Worm (Caenorhabditis elegans) whole organism, young adult: Measurements from ENCODE around the gene F23F1.2.

Source experiments
- B0035.1 ChIP-seq: sonication (generic microtip); optimal IDR thresholded peaks from 2 replicates; lab custom pipeline; 2016; ENCODE audit warnings: missing genetic modification characterization, mild to moderate bottlenecking, missing compliant biosample characterization, missing genotype, missing genetic modification reagents
- C17E4.6 ChIP-seq: fragments of 200-800 bp; sonication (Bioruptor generic); IDR thresholded peaks from 2 replicates; pipeline ENCODE4 v1.3.6; 2022; ENCODE audit warnings: missing genetic modification reagents, missing genetic modification characterization, missing compliant biosample characterization
- F10E7.11 ChIP-seq: sonication (generic microtip); optimal IDR thresholded peaks from 2 replicates; lab custom pipeline; 2017; ENCODE audit warnings: mild to moderate bottlenecking, missing genetic modification characterization, moderate library complexity, missing compliant biosample characterization
- F52B5.7 ChIP-seq: sonication (generic microtip); optimal IDR thresholded peaks from 2 replicates; lab custom pipeline; 2016; ENCODE audit warnings: mild to moderate bottlenecking, missing genetic modification characterization, missing compliant biosample characterization
- ZK185.1 ChIP-seq: sonication (generic microtip); optimal IDR thresholded peaks from 2 replicates; lab custom pipeline; 2016; ENCODE audit warnings: mild to moderate bottlenecking, missing genetic modification characterization, missing compliant biosample characterization; ENCODE audit not compliant: poor library complexity, severe bottlenecking
- ama-1 ChIP-seq, 3 experiments: fragments of 150-350 bp in 1 of 3; sonication (generic microtip) in 2 of 3; optimal IDR thresholded peaks; 2 replicates each; lab custom pipeline; 2014 to 2018; ENCODE audit warnings: missing biosample characterization in 2 of 3, missing genetic modification characterization in 2 of 3, missing genetic modification reagents in 2 of 3
- aptf-2 ChIP-seq: fragments of 200-800 bp; sonication (Bioruptor generic); conservative IDR thresholded peaks from 2 replicates; pipeline ENCODE4 v1.3.6; 2022; ENCODE audit warnings: missing genetic modification reagents, missing genetic modification characterization, missing compliant biosample characterization
- atf-7 ChIP-seq: sonication (generic microtip); optimal IDR thresholded peaks from 2 replicates; lab custom pipeline; 2017; ENCODE audit warnings: mild to moderate bottlenecking, missing genetic modification characterization, missing compliant biosample characterization
- ceh-100 ChIP-seq: fragments of 200-800 bp; sonication (Bioruptor generic); IDR thresholded peaks from 2 replicates; pipeline ENCODE4 v1.3.6; 2022; ENCODE audit warnings: missing genetic modification reagents, missing genetic modification characterization, missing compliant biosample characterization
- ceh-27 ChIP-seq: fragments of 200-800 bp; sonication (Bioruptor generic); optimal IDR thresholded peaks from 2 replicates; lab custom pipeline; 2018; ENCODE audit warnings: mild to moderate bottlenecking, missing genetic modification characterization, moderate library complexity, missing compliant biosample characterization
- dox-1 ChIP-seq: fragments of 200-800 bp; sonication (Bioruptor generic); IDR thresholded peaks from 2 replicates; pipeline ENCODE4 v1.3.6; 2022; ENCODE audit warnings: missing genetic modification reagents, missing genetic modification characterization, missing compliant biosample characterization
- dpff-1 ChIP-seq: sonication (generic microtip); optimal IDR thresholded peaks from 2 replicates; lab custom pipeline; 2017; ENCODE audit warnings: mild to moderate bottlenecking, missing genetic modification characterization, missing compliant biosample characterization
- dpl-1 ChIP-seq: fragments of 150-350 bp; optimal IDR thresholded peaks from 2 replicates; lab custom pipeline; 2014; ENCODE audit warnings: missing biosample characterization, missing genetic modification reagents, missing genetic modification characterization
- efl-1 ChIP-seq: fragments of 150-350 bp; optimal IDR thresholded peaks from 2 replicates; lab custom pipeline; 2014; ENCODE audit warnings: missing biosample characterization, missing genetic modification reagents, missing genetic modification characterization
- egl-44 ChIP-seq: fragments of 200-800 bp; sonication (Bioruptor generic); IDR thresholded peaks from 2 replicates; pipeline ENCODE4 v1.3.6; 2022; ENCODE audit warnings: missing genetic modification reagents, missing genetic modification characterization, missing compliant biosample characterization
- him-1 ChIP-seq: sonication (generic microtip); optimal IDR thresholded peaks from 2 replicates; lab custom pipeline; 2016; ENCODE audit warnings: missing genotype, missing genetic modification reagents, missing genetic modification characterization, missing compliant biosample characterization
- hlh-26 ChIP-seq: fragments of 200-800 bp; sonication (Bioruptor generic); conservative IDR thresholded peaks from 2 replicates; pipeline ENCODE4 v1.3.6; 2022; ENCODE audit warnings: missing genetic modification reagents, missing genetic modification characterization, missing compliant biosample characterization
- hmg-1.2 ChIP-seq: fragments of 200-800 bp; sonication (Bioruptor generic); IDR thresholded peaks from 2 replicates; pipeline ENCODE4 v1.3.6; 2022; ENCODE audit warnings: missing genetic modification reagents, missing genetic modification characterization, missing compliant biosample characterization
- hmg-20 ChIP-seq: fragments of 200-800 bp; sonication (Bioruptor generic); IDR thresholded peaks from 2 replicates; pipeline ENCODE4 v1.3.6; 2022; ENCODE audit warnings: missing genetic modification reagents, missing genetic modification characterization, missing compliant biosample characterization
- hrde-1 ChIP-seq: sonication (generic microtip); optimal IDR thresholded peaks from 2 replicates; lab custom pipeline; 2016; ENCODE audit warnings: missing genetic modification characterization, mild to moderate bottlenecking, missing compliant biosample characterization, moderate library complexity, missing genotype, missing genetic modification reagents, borderline replicate concordance
- lag-1 ChIP-seq: fragments of 200-800 bp; sonication (Bioruptor generic); IDR thresholded peaks from 2 replicates; pipeline ENCODE4 v1.3.6; 2022; ENCODE audit warnings: missing genetic modification reagents, missing genetic modification characterization, missing compliant biosample characterization
- let-526 ChIP-seq: fragments of 200-800 bp; sonication (Bioruptor generic); IDR thresholded peaks from 2 replicates; pipeline ENCODE4 v1.3.6; 2022; ENCODE audit warnings: missing genetic modification reagents, missing genetic modification characterization, missing compliant biosample characterization
- let-607 ChIP-seq, 2 experiments: fragments of 200-800 bp in 1 of 2; sonication (Bioruptor generic) in 1 of 2; sonication (generic microtip) in 1 of 2; optimal IDR thresholded peaks; 2 replicates each; lab custom pipeline; 2016 to 2018; ENCODE audit warnings: mild to moderate bottlenecking in 2 of 2, missing compliant biosample characterization in 2 of 2, missing genetic modification characterization in 2 of 2, moderate library complexity in 2 of 2, missing genotype in 1 of 2
- lin-35 ChIP-seq, 3 experiments: fragments of 150-350 bp in 2 of 3; sonication (generic microtip) in 1 of 3; optimal IDR thresholded peaks; 2 replicates each; lab custom pipeline; 2014 to 2018; ENCODE audit warnings: missing biosample characterization in 3 of 3, missing genetic modification characterization in 3 of 3, missing genetic modification reagents in 3 of 3
- madf-10 ChIP-seq: sonication (generic microtip); optimal IDR thresholded peaks from 2 replicates; lab custom pipeline; 2016; ENCODE audit warnings: mild to moderate bottlenecking, missing genetic modification characterization, missing compliant biosample characterization
- madf-8 ChIP-seq: fragments of 200-800 bp; sonication (Bioruptor generic); conservative IDR thresholded peaks from 2 replicates; pipeline ENCODE4 v1.3.6; 2022; ENCODE audit warnings: missing genetic modification reagents, missing genetic modification characterization, missing compliant biosample characterization
- mes-4 ChIP-seq: sonication (generic microtip); optimal IDR thresholded peaks from 2 replicates; lab custom pipeline; 2016; ENCODE audit warnings: missing genotype, missing genetic modification characterization, missing compliant biosample characterization
- mxl-1 ChIP-seq: sonication (generic microtip); optimal IDR thresholded peaks from 2 replicates; lab custom pipeline; 2016; ENCODE audit warnings: missing genetic modification characterization, missing compliant biosample characterization
- nfya-2 ChIP-seq: fragments of 200-800 bp; sonication (Bioruptor generic); IDR thresholded peaks from 2 replicates; pipeline ENCODE4 v1.3.6; 2022; ENCODE audit warnings: missing genetic modification reagents, missing genetic modification characterization, missing compliant biosample characterization
- nfyb-1 ChIP-seq: fragments of 200-800 bp; sonication (Bioruptor generic); IDR thresholded peaks from 2 replicates; pipeline ENCODE4 v1.3.6; 2022; ENCODE audit warnings: missing genetic modification reagents, missing genetic modification characterization, missing compliant biosample characterization
- nhr-120 ChIP-seq: fragments of 200-800 bp; sonication (Bioruptor generic); IDR thresholded peaks from 2 replicates; pipeline ENCODE4 v1.3.6; 2022; ENCODE audit warnings: missing genetic modification characterization, missing compliant biosample characterization
- repo-1 ChIP-seq: sonication (generic microtip); optimal IDR thresholded peaks from 2 replicates; lab custom pipeline; 2017; ENCODE audit warnings: mild to moderate bottlenecking, missing genetic modification characterization, missing compliant biosample characterization
- sea-2 ChIP-seq: fragments of 200-800 bp; sonication (Bioruptor generic); IDR thresholded peaks from 2 replicates; pipeline ENCODE4 v1.3.6; 2022; ENCODE audit warnings: missing genetic modification characterization, missing compliant biosample characterization
- tbx-9 ChIP-seq: sonication (generic microtip); optimal IDR thresholded peaks from 2 replicates; lab custom pipeline; 2016; ENCODE audit warnings: borderline replicate concordance, missing genetic modification characterization, inconsistent platforms, missing compliant biosample characterization
- ztf-18 ChIP-seq: sonication (generic microtip); optimal IDR thresholded peaks from 2 replicates; lab custom pipeline; 2016; ENCODE audit warnings: missing genotype, mild to moderate bottlenecking, missing genetic modification characterization, missing compliant biosample characterization
- ztf-28 ChIP-seq: fragments of 200-800 bp; sonication (Bioruptor generic); IDR thresholded peaks from 2 replicates; pipeline ENCODE4 v1.3.6; 2022; ENCODE audit warnings: missing genetic modification reagents, missing genetic modification characterization, missing compliant biosample characterization

F23F1.2 gene

DNA sequence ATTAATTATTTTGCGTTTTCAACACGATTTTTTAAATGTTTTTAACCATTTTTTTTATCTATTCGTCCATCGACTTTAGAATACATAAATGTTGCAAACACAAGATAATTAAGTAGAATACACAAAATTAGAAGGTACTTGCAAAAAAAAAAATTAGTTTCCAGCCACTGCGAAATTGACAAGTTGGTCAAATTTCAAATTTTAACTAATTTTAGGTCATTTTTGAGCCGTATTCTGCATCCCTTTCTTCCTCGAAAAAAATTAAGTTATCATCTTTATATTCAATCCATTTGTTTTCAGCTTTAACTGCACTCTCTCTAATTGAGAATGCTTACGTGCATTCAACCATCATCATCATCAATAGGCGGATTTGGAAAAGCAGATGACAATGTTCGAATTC, 35.4 kb downstream of the F23F1.2 start, which contains the start of gene egl-26:
egl-26 (plus strand) TSS at position 301 of the 400 bp plus-strand sequence.
- no peak for TF ChIP-seq lag-1 (GFP tag; lab: Robert Waterston, UW)
- no peak for TF ChIP-seq let-526 (GFP tag; lab: Robert Waterston, UW)
- TF ChIP-seq mes-4 (tag; lab: Kevin White, UChicago), result no peak
- no peak for TF ChIP-seq ZK185.1 (tag; lab: Kevin White, UChicago)
- TF ChIP-seq dpl-1 (GFP tag; lab: Kevin White, UChicago), result no peak
- no peak for TF ChIP-seq him-1 (tag; lab: Kevin White, UChicago)
- TF ChIP-seq repo-1, result no peak
- no peak for TF ChIP-seq madf-10 (tag; lab: Kevin White, UChicago)
- no peak for TF ChIP-seq dpff-1 (tag; lab: Kevin White, UChicago)
- no peak for TF ChIP-seq tbx-9 (tag; lab: Kevin White, UChicago)
- TF ChIP-seq ztf-18, result no peak
- no peak for TF ChIP-seq F10E7.11 (tag; lab: Kevin White, UChicago)
- no peak for TF ChIP-seq dox-1 (GFP tag; lab: Robert Waterston, UW)
- no peak for TF ChIP-seq sea-2 (GFP tag; lab: Robert Waterston, UW)
- no peak for TF ChIP-seq hlh-26 (GFP tag; lab: Robert Waterston, UW)
- TF ChIP-seq nfya-2 (GFP tag; lab: Robert Waterston, UW), result no peak
- TF ChIP-seq lin-35 (GFP tag; optimal IDR thresholded peaks at IDR 0.05; lab: Kevin White, UChicago), result no peak
- no peak for TF ChIP-seq atf-7 (tag; lab: Kevin White, UChicago)
- no peak for TF ChIP-seq hmg-1.2 (GFP tag; lab: Robert Waterston, UW)
- TF ChIP-seq ama-1 (optimal IDR thresholded peaks at IDR 0.05; lab: Kevin White, UChicago), result no peak
- TF ChIP-seq ama-1 (GFP tag; optimal IDR thresholded peaks at IDR 0.05; lab: Kevin White, UChicago), result no peak

- TF ChIP-seq mxl-1 (tag; lab: Kevin White, UChicago), result no peak
- no peak for TF ChIP-seq hrde-1 (tag; lab: Kevin White, UChicago)
- TF ChIP-seq aptf-2 (GFP tag; lab: Robert Waterston, UW), result no peak
- no peak for TF ChIP-seq efl-1 (GFP tag; lab: Kevin White, UChicago)
- TF ChIP-seq hlh-26 (GFP tag; lab: Robert Waterston, UW), result no peak
- TF ChIP-seq ceh-27 (GFP tag; lab: Kevin White, UChicago), result no peak
- no peak for TF ChIP-seq madf-8 (GFP tag; lab: Robert Waterston, UW)
- no peak for TF ChIP-seq let-607 (tag; optimal IDR thresholded peaks at IDR 0.05; lab: Kevin White, UChicago)
- TF ChIP-seq nfyb-1 (GFP tag; lab: Robert Waterston, UW), result no peak
- no peak for TF ChIP-seq lag-1 (GFP tag; lab: Robert Waterston, UW)
- no peak for TF ChIP-seq ztf-28
- no peak for TF ChIP-seq nhr-120 (GFP tag; lab: Robert Waterston, UW)
- no peak for TF ChIP-seq ama-1 (optimal IDR thresholded peaks at IDR 0.05; lab: Kevin White, UChicago)
- TF ChIP-seq ama-1 (GFP tag; optimal IDR thresholded peaks at IDR 0.05; lab: Kevin White, UChicago), result no peak
- no peak for TF ChIP-seq F52B5.7 (tag; lab: Kevin White, UChicago)
- TF ChIP-seq C17E4.6 (GFP tag; lab: Robert Waterston, UW), result no peak
- no peak for TF ChIP-seq hmg-20 (GFP tag; lab: Robert Waterston, UW)
- no peak for TF ChIP-seq ceh-100 (GFP tag; lab: Robert Waterston, UW)
- no peak for TF ChIP-seq B0035.1 (tag; lab: Kevin White, UChicago)
- TF ChIP-seq egl-44 (GFP tag; lab: Robert Waterston, UW), result no peak
These were observed 39.3 kb downstream of the F23F1.2 start for ce11 chrII:73329-73728.
